Fruit fly (Drosophila melanogaster) whole organism, adult: Measurements from ENCODE around the gene CG31245.

Experiments used
- CG11617 ChIP-seq: fragments of 200-800 bp; sonication (Bioruptor generic); optimal IDR thresholded peaks from 2 replicates; lab custom pipeline; 2017; ENCODE audit warnings: mild to moderate bottlenecking, missing biosample characterization, missing genetic modification reagents, missing genetic modification characterization
- CG12768 ChIP-seq: fragments of 200-800 bp; sonication (Bioruptor generic); optimal IDR thresholded peaks from 2 replicates; lab custom pipeline; 2017; ENCODE audit warnings: missing biosample characterization, missing genetic modification characterization, mild to moderate bottlenecking, moderate library complexity, missing genetic modification reagents
- CG14711 ChIP-seq: fragments of 200-800 bp; sonication (Bioruptor generic); optimal IDR thresholded peaks from 2 replicates; lab custom pipeline; 2018; ENCODE audit warnings: missing biosample characterization, mild to moderate bottlenecking, missing genetic modification characterization, moderate library complexity
- CG1620 ChIP-seq: fragments of 200-800 bp; sonication (Bioruptor generic); optimal IDR thresholded peaks from 2 replicates; lab custom pipeline; 2016; ENCODE audit warnings: missing biosample characterization, missing genetic modification characterization
- CG33017 ChIP-seq: fragments of 200-800 bp; sonication (Bioruptor generic); optimal IDR thresholded peaks from 2 replicates; lab custom pipeline; 2018; ENCODE audit warnings: missing biosample characterization, mild to moderate bottlenecking, missing genetic modification characterization, moderate library complexity
- CG5204 ChIP-seq: fragments of 200-800 bp; sonication (Bioruptor generic); optimal IDR thresholded peaks from 2 replicates; lab custom pipeline; 2016; ENCODE audit warnings: missing biosample characterization, missing genetic modification characterization
- CG7045 ChIP-seq: fragments of 200-800 bp; sonication (Bioruptor generic); optimal IDR thresholded peaks from 2 replicates; lab custom pipeline; 2017; ENCODE audit warnings: missing biosample characterization, mild to moderate bottlenecking, missing genetic modification characterization
- CG7101 ChIP-seq: fragments of 200-800 bp; sonication (Bioruptor generic); optimal IDR thresholded peaks from 2 replicates; lab custom pipeline; 2018; ENCODE audit warnings: missing biosample characterization, mild to moderate bottlenecking, missing genetic modification characterization, moderate library complexity
- Clk ChIP-seq: fragments of 200-800 bp; sonication (Bioruptor generic); optimal IDR thresholded peaks from 2 replicates; lab custom pipeline; 2017; ENCODE audit warnings: missing biosample characterization, missing genetic modification characterization
- Crg-1 ChIP-seq: fragments of 200-800 bp; sonication (Bioruptor generic); optimal IDR thresholded peaks from 2 replicates; lab custom pipeline; 2016; ENCODE audit warnings: missing biosample characterization, missing genetic modification characterization
- Hr96 ChIP-seq: fragments of 200-800 bp; sonication (Bioruptor generic); optimal IDR thresholded peaks from 2 replicates; lab custom pipeline; 2016; ENCODE audit warnings: missing biosample characterization, missing genetic modification characterization
- Mnt ChIP-seq: fragments of 200-800 bp; sonication (Bioruptor generic); optimal IDR thresholded peaks from 2 replicates; lab custom pipeline; 2016; ENCODE audit warnings: missing biosample characterization, mild to moderate bottlenecking, missing genetic modification characterization
- bab1 ChIP-seq: fragments of 200-800 bp; sonication (Bioruptor generic); optimal IDR thresholded peaks from 3 replicates; lab custom pipeline; 2019; ENCODE audit warnings: missing biosample characterization, mild to moderate bottlenecking, missing genetic modification characterization, moderate library complexity
- cic ChIP-seq: fragments of 200-800 bp; sonication (Bioruptor generic); optimal IDR thresholded peaks from 2 replicates; lab custom pipeline; 2017; ENCODE audit warnings: missing biosample characterization, mild to moderate bottlenecking, missing genetic modification characterization, moderate library complexity
- cnc ChIP-seq, 2 experiments: fragments of >200 bp; optimal IDR thresholded peaks; 2 replicates each; lab custom pipeline; 2017
- kay ChIP-seq: fragments of 200-800 bp; sonication (Bioruptor generic); peaks from one replicate; lab custom pipeline; 2016; ENCODE audit warnings: missing biosample characterization, missing genetic modification characterization, borderline replicate concordance
- ovo ChIP-seq: fragments of 200-800 bp; sonication (Bioruptor generic); optimal IDR thresholded peaks from 2 replicates; lab custom pipeline; 2016; ENCODE audit warnings: missing biosample characterization, missing genetic modification characterization
- pad ChIP-seq: fragments of 200-800 bp; sonication (Bioruptor generic); optimal IDR thresholded peaks from 3 replicates; lab custom pipeline; 2017; ENCODE audit warnings: missing biosample characterization, missing genetic modification characterization, mild to moderate bottlenecking, moderate library complexity, missing genetic modification reagents
- tj ChIP-seq: fragments of 200-800 bp; sonication (Bioruptor generic); optimal IDR thresholded peaks from 3 replicates; lab custom pipeline; 2017; ENCODE audit warnings: missing biosample characterization, mild to moderate bottlenecking, missing genetic modification characterization, moderate library complexity
- toe ChIP-seq: fragments of 200-800 bp; sonication (Bioruptor generic); optimal IDR thresholded peaks from 2 replicates; lab custom pipeline; 2016; ENCODE audit warnings: missing biosample characterization, missing genetic modification characterization

The CG31245 gene

DNA sequence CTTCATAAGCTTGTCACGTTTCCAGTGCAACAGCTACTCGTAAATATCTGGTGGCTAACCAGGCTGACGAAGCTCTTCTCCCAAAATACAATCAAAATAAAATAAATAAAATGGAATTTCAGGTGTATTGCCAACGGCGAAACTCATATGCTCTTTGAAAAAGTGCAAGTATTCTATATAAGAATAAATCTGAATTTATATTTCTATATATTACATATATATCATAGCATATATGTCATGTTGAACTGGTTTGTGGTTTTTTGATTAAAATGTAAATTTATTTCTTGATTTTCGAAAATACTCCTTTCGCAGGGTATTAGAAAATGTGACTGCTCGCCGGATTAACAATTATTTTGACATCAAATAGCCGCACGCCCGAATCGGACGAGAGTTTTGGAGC is 29.3 kb downstream of the CG31245 start:
- TF ChIP-seq CG14711 (tag; lab: Kevin White, UChicago), result no peak
- no peak for TF ChIP-seq Hr96
- no peak for TF ChIP-seq CG1620 (GFP tag; lab: Kevin White, UChicago)
- TF ChIP-seq Crg-1 (GFP tag; lab: Kevin White, UChicago), result no peak
- TF ChIP-seq CG11617, result no peak
- no peak for TF ChIP-seq kay (GFP tag; lab: Kevin White, UChicago)
- TF ChIP-seq pad, result no peak
- TF ChIP-seq CG7101, result no peak
- TF ChIP-seq cnc (optimal IDR thresholded peaks at IDR 0.05; lab: Kevin White, UChicago), result no peak
- no peak for TF ChIP-seq cic
- no peak for TF ChIP-seq CG5204 (GFP tag; lab: Kevin White, UChicago)
- TF ChIP-seq ovo (GFP tag; lab: Kevin White, UChicago), result no peak
- no peak for TF ChIP-seq toe (GFP tag; lab: Kevin White, UChicago)
- TF ChIP-seq CG33017 (tag; lab: Kevin White, UChicago), result no peak
- TF ChIP-seq tj (GFP tag; lab: Kevin White, UChicago), result no peak

DNA sequence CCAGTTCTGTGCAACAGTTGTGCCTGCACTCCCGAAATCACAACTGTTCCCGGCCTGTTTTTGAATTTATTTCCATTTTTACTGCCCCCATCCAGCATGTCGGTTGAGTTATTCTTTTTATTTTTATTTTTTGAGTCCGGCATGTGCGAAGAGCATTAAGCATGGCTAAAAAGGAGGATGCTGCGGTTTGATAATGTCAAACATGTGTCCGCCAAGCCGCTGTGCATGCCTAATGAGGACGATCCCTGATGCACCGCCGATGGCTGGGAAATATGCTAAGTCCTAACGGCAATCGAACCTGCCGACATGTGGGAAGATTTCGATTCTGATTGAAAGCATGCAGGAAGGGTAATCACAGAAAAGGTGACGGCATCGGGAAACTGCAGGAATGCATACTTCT is 30.5 kb downstream of the CG31245 start:
- TF ChIP-seq CG14711 (tag; lab: Kevin White, UChicago) (no peak), Hr96 (no peak), kay (GFP tag; lab: Kevin White, UChicago) (no peak), tj (GFP tag; lab: Kevin White, UChicago) (no peak), CG1620 (GFP tag; lab: Kevin White, UChicago) (no peak), Mnt (GFP tag; lab: Kevin White, UChicago) (no peak), CG7101 (no peak), CG11617 (no peak), Crg-1 (GFP tag; lab: Kevin White, UChicago) (no peak), CG12768 (GFP tag; lab: Kevin White, UChicago) (no peak), CG33017 (tag; lab: Kevin White, UChicago) (no peak), cnc (optimal IDR thresholded peaks at IDR 0.05; lab: Kevin White, UChicago) (no peak), cic (no peak), CG5204 (GFP tag; lab: Kevin White, UChicago) (no peak), Clk (GFP tag; lab: Kevin White, UChicago) (no peak), CG7045 (GFP tag; lab: Kevin White, UChicago) (no peak), bab1 (GFP tag; lab: Kevin White, UChicago) (no peak)

DNA sequence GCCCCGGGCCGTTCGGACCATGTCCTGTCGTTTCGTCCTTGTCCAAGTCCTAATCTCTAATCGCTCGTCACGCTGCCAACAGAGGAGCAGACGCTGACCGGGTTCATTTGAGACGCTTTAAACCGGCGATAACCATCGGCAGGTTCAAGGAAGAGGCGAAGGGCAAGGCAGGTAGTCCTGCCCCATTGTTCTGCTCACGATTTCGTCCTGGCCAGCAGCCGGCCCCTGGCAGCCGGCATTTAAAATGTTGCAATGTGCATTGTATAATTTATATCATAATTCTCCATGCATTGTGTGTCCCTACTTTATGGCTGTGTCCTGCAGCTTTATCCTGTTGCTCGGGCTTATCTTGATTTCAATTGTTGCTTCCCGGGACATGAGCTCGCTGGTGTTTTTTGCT is 31.8 kb downstream of the CG31245 start:
- TF ChIP-seq CG12768 (GFP tag; lab: Kevin White, UChicago) (no peak), CG11617 (no peak), cic (no peak), CG7101 (no peak), Mnt (GFP tag; lab: Kevin White, UChicago) (no peak), CG33017 (tag; lab: Kevin White, UChicago) (no peak), Crg-1 (GFP tag; lab: Kevin White, UChicago) (no peak), kay (GFP tag; lab: Kevin White, UChicago) (no peak), bab1 (GFP tag; lab: Kevin White, UChicago) (no peak), cnc (optimal IDR thresholded peaks at IDR 0.05; lab: Kevin White, UChicago) (no peak), tj (GFP tag; lab: Kevin White, UChicago) (no peak), CG14711 (tag; lab: Kevin White, UChicago) (no peak)

DNA sequence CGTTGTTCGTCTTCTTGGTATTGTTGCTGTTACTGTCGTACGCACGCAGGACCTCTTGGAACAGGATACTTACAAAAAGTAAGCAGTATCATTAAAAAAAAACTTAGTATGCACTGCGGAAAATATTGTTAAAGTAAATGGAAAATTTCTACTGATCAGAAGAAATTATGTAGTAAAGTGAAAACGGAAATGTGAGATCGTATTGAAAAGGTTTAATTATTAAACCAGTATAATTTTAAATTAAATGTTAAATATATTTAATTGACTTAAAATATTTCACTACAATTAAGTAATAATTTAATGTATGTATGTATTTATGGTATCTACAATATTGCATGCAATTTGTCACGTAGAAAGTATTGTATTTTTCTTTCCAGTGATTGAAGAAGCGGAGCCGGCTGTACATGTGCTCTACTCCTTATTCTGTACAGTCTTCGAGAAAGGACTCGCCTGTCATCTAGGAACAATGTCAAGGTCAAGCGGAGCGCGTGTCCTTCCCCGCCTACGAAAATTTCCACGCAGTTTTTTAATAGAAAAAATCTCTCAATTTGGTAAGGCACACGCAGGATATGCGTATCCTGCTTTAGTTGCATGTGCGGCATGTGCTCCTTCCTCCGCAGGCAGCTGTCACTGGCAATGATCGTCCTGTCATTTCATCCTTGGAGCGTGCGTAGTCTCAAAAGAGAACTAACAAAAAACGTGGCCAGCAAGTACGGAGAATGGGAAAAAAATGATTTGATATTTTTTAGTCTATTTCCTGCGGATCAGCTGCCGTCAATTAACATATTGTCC is 33.3 kb downstream of the CG31245 start:
- TF ChIP-seq CG5204 (GFP tag; lab: Kevin White, UChicago) (no peak), tj (GFP tag; lab: Kevin White, UChicago) (no peak), bab1 (GFP tag; lab: Kevin White, UChicago) (no peak), CG12768 (GFP tag; lab: Kevin White, UChicago) (no peak), cnc (optimal IDR thresholded peaks at IDR 0.05; lab: Kevin White, UChicago) (no peak), Mnt (GFP tag; lab: Kevin White, UChicago) (no peak), Crg-1 (GFP tag; lab: Kevin White, UChicago) (no peak), CG14711 (tag; lab: Kevin White, UChicago) (no peak), CG7101 (no peak)

DNA sequence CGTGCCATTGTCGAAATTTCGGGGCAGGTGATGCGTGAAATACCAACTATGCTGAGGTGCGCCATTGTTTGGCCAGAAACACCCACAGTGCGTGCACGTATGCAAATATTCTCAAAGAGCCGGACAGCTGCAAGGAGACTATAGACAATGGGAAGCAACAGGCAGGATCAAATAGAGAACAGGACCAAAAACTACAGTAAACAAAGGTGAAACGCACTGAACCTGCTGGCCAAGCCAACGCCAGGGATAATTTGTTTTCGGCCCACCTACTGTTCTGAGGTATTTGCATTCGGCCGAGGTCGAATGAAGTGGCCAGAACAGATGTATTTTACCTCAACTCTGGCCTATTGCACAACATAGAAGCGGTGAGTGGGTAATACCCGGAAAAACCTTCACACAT is 35.2 kb downstream of the CG31245 start:
- TF ChIP-seq CG14711 (tag; lab: Kevin White, UChicago), result no peak

DNA sequence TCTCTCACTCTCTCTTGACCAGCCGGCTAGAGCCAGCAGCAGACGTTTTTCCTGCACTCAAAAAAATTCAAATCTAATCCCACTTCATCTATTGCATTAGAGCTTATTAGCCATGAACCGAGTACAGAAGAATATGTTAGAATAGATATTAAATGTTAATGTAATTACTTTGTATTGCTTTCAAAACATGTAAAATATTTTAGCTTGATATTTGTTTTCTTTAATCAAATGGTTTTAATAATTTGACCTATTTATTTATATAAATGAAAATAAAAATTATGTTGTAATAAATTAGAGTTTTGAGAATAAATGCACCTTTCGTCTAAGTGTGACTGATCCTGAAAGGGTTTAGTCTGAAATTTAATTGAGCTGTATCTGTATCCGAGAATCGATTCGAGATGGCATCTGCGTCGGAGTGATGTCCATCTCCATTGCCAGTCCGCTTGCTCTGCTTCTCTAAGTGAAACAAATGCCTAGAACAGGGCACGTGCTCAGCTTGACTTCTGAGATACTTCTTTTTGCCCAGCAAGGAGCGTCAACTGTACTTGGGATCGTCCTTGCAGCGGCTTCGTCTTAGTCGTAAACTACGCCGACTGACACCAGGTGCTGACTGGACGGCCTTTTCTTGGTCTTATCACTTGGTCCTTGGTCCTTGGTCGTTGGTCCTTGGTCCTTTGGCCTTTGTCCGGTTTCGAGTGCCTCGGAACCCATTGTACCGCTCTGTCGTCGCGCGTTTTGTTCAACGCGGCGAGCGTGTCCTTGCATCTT is 36.5 kb downstream of the CG31245 start:
- TF ChIP-seq tj (GFP tag; lab: Kevin White, UChicago), result no peak
- TF ChIP-seq CG7101, result no peak
- no peak for TF ChIP-seq Mnt (GFP tag; lab: Kevin White, UChicago)
- no peak for TF ChIP-seq cic
- TF ChIP-seq ovo (GFP tag; lab: Kevin White, UChicago), result no peak
- TF ChIP-seq kay (GFP tag; lab: Kevin White, UChicago), result no peak
- TF ChIP-seq Hr96, result no peak
- TF ChIP-seq bab1 (GFP tag; lab: Kevin White, UChicago), result no peak
- no peak for TF ChIP-seq pad
- no peak for TF ChIP-seq CG14711 (tag; lab: Kevin White, UChicago)
- TF ChIP-seq CG12768 (GFP tag; lab: Kevin White, UChicago), result no peak
